Fruit fly (Drosophila melanogaster) whole organism, wandering third instar larva: ENCODE measurements around the gene Snoo.

Experiments used
- CrebA ChIP-seq: fragments of 200-800 bp; sonication (Bioruptor generic); optimal IDR thresholded peaks from 2 replicates; lab custom pipeline; 2016; ENCODE audit warnings: missing biosample characterization, mild to moderate bottlenecking, missing genetic modification characterization, borderline replicate concordance
- OdsH ChIP-seq: fragments of 200-800 bp; sonication (Bioruptor generic); optimal IDR thresholded peaks from 2 replicates; lab custom pipeline; 2016; ENCODE audit warnings: missing biosample characterization, mild to moderate bottlenecking, missing genetic modification characterization
- Rel ChIP-seq, 2 experiments: fragments of 200-800 bp; sonication (Bioruptor generic) in 1 of 2; optimal IDR thresholded peaks; 2 replicates in 1 of 2; 3 replicates in 1 of 2; lab custom pipeline; 2016 to 2019; ENCODE audit warnings: mild to moderate bottlenecking in 2 of 2, missing biosample characterization in 2 of 2, missing genetic modification characterization in 2 of 2, moderate library complexity in 1 of 2
- usp ChIP-seq: fragments of >200 bp; optimal IDR thresholded peaks from 2 replicates; lab custom pipeline; 2017; ENCODE audit warnings: missing biosample characterization, missing genetic modification characterization

DNA sequence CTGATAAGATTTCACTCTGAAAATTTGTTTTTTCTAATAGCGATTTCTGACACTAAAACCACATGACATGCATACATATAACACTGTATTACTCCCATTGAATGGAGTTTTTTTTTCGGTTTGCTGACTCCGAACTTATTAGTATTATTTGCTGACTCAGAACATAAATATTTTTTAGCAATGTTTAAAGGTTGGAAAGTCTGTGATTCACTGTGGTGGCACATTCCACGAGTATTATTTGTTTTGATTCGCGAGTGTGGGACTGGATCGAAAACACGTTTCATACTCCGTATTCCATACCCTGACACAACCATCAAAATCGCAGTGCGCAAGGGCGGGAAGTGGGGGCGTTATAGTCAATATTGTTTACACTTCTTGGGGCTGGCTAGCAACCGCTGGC is 8.7 kb upstream of the Snoo start:
- TF ChIP-seq Rel (GFP tag; optimal IDR thresholded peaks at IDR 0.05; lab: Kevin White, UChicago) (no peak), Rel (tag; optimal IDR thresholded peaks at IDR 0.05; lab: Kevin White, UChicago) (no peak), usp (GFP tag; lab: Kevin White, UChicago) (no peak), OdsH (no peak), CrebA (GFP tag; lab: Kevin White, UChicago) (no peak)
